Fruit fly (Drosophila melanogaster) whole organism, prepupa: Measurements from ENCODE around the gene Mkrn1.

Experiments
- Blimp-1 ChIP-seq: fragments of 200-800 bp; sonication (Bioruptor generic); optimal IDR thresholded peaks from 3 replicates; lab custom pipeline; 2017; ENCODE audit warnings: missing biosample characterization, missing genetic modification characterization, mild to moderate bottlenecking, moderate library complexity, missing genetic modification reagents
- CG10631 ChIP-seq: fragments of 200-800 bp; sonication (Bioruptor generic); optimal IDR thresholded peaks from 2 replicates; lab custom pipeline; 2016; ENCODE audit warnings: missing biosample characterization, missing genetic modification characterization
- CG11294 ChIP-seq: fragments of 200-800 bp; sonication (Bioruptor generic); IDR thresholded peaks from 2 replicates; pipeline ENCODE4 v1.3.6; 2022; ENCODE audit warnings: missing biosample characterization, missing genetic modification characterization
- CG11902 ChIP-seq: fragments of 200-800 bp; sonication (Bioruptor generic); optimal IDR thresholded peaks from 3 replicates; lab custom pipeline; 2016; ENCODE audit warnings: missing biosample characterization, missing genetic modification characterization
- CG15336 ChIP-seq: fragments of 200-800 bp; sonication (Bioruptor generic); IDR thresholded peaks from 2 replicates; pipeline ENCODE4 v1.3.6; 2022; ENCODE audit warnings: missing biosample characterization, missing genetic modification characterization
- CG1621 ChIP-seq: fragments of 200-800 bp; sonication (Bioruptor generic); optimal IDR thresholded peaks from 3 replicates; lab custom pipeline; 2018; ENCODE audit warnings: missing biosample characterization, mild to moderate bottlenecking, missing genetic modification characterization
- CG3032 ChIP-seq: fragments of 200-800 bp; optimal IDR thresholded peaks from 2 replicates; lab custom pipeline; 2019; ENCODE audit warnings: missing biosample characterization, mild to moderate bottlenecking, missing genetic modification characterization, moderate library complexity
- CG31627 ChIP-seq: fragments of 200-800 bp; sonication (Bioruptor generic); optimal IDR thresholded peaks from 3 replicates; lab custom pipeline; 2016; ENCODE audit warnings: missing biosample characterization, missing genetic modification characterization
- CG34406 ChIP-seq: fragments of 200-800 bp; sonication (Bioruptor generic); optimal IDR thresholded peaks from 3 replicates; lab custom pipeline; 2016; ENCODE audit warnings: missing biosample characterization, missing genetic modification characterization
- CG3919 ChIP-seq: fragments of 200-800 bp; sonication (Bioruptor generic); optimal IDR thresholded peaks from 3 replicates; lab custom pipeline; 2016; ENCODE audit warnings: missing biosample characterization, missing genetic modification characterization
- CG4318 ChIP-seq: fragments of 200-800 bp; sonication (Bioruptor generic); optimal IDR thresholded peaks from 3 replicates; lab custom pipeline; 2017; ENCODE audit warnings: missing biosample characterization, mild to moderate bottlenecking, missing genetic modification characterization
- CG6792 ChIP-seq: fragments of 200-800 bp; sonication (Bioruptor generic); optimal IDR thresholded peaks from 3 replicates; lab custom pipeline; 2016; ENCODE audit warnings: missing biosample characterization, missing genetic modification characterization
- CG6808 ChIP-seq: fragments of 200-800 bp; sonication (Bioruptor generic); optimal IDR thresholded peaks from 3 replicates; lab custom pipeline; 2017; ENCODE audit warnings: missing biosample characterization, missing genetic modification characterization, mild to moderate bottlenecking, moderate library complexity, missing genetic modification reagents
- CG6854 ChIP-seq: fragments of 200-800 bp; sonication (Bioruptor generic); optimal IDR thresholded peaks from 2 replicates; lab custom pipeline; 2017; ENCODE audit warnings: missing biosample characterization, mild to moderate bottlenecking, missing genetic modification characterization
- CG7368 ChIP-seq: fragments of 200-800 bp; sonication (Bioruptor generic); optimal IDR thresholded peaks from 3 replicates; lab custom pipeline; 2016; ENCODE audit warnings: missing biosample characterization, missing genetic modification characterization
- CG8119 ChIP-seq: fragments of 200-800 bp; sonication (Bioruptor generic); IDR thresholded peaks from 3 replicates; pipeline ENCODE4 v1.3.6; 2022; ENCODE audit warnings: missing biosample characterization, missing genetic modification characterization
- CG8632 ChIP-seq: fragments of 200-800 bp; sonication (Bioruptor generic); optimal IDR thresholded peaks from 3 replicates; lab custom pipeline; 2016; ENCODE audit warnings: missing biosample characterization, missing genetic modification characterization
- CG9139 ChIP-seq: fragments of 200-800 bp; sonication (Bioruptor generic); optimal IDR thresholded peaks from 3 replicates; lab custom pipeline; 2017; ENCODE audit warnings: missing biosample characterization, mild to moderate bottlenecking, missing genetic modification characterization
- Eip75B ChIP-seq: fragments of 200-800 bp; sonication (Bioruptor generic); optimal IDR thresholded peaks from 3 replicates; lab custom pipeline; 2016; ENCODE audit warnings: missing biosample characterization, missing genetic modification characterization
- Eip78C ChIP-seq: fragments of 200-800 bp; sonication (Bioruptor generic); peaks from one replicate; lab custom pipeline; 2016; ENCODE audit warnings: missing biosample characterization, missing genetic modification characterization
- Eip93F ChIP-seq: fragments of 200-800 bp; sonication (Bioruptor generic); optimal IDR thresholded peaks from 2 replicates; lab custom pipeline; 2016; ENCODE audit warnings: missing biosample characterization, mild to moderate bottlenecking, missing genetic modification characterization
- Ets21C ChIP-seq: fragments of 200-800 bp; sonication (Bioruptor generic); optimal IDR thresholded peaks from 3 replicates; lab custom pipeline; 2016; ENCODE audit warnings: missing biosample characterization, missing genetic modification characterization
- Ets96B ChIP-seq: fragments of 200-800 bp; optimal IDR thresholded peaks from 2 replicates; lab custom pipeline; 2019; ENCODE audit warnings: missing biosample characterization, mild to moderate bottlenecking, missing genetic modification characterization, moderate library complexity
- Gug ChIP-seq: fragments of 200-800 bp; sonication (Bioruptor generic); IDR thresholded peaks from 2 replicates; pipeline ENCODE4 v1.3.6; 2022; ENCODE audit warnings: missing biosample characterization, missing genetic modification characterization
- Hr38 ChIP-seq: sonication (Bioruptor generic); optimal IDR thresholded peaks from 2 replicates; lab custom pipeline; 2016; ENCODE audit warnings: missing biosample characterization, missing genetic modification characterization
- Hr39 ChIP-seq: fragments of 200-800 bp; sonication (Bioruptor generic); optimal IDR thresholded peaks from 2 replicates; lab custom pipeline; 2016; ENCODE audit warnings: missing biosample characterization, missing genetic modification characterization
- Hr4 ChIP-seq: fragments of 200-800 bp; sonication (Bioruptor generic); optimal IDR thresholded peaks from 3 replicates; lab custom pipeline; 2016; ENCODE audit warnings: missing biosample characterization, missing genetic modification characterization
- Met ChIP-seq: fragments of 200-800 bp; sonication (Bioruptor generic); optimal IDR thresholded peaks from 3 replicates; lab custom pipeline; 2016; ENCODE audit warnings: missing biosample characterization, missing genetic modification characterization
- Smox ChIP-seq: fragments of 200-800 bp; sonication (Bioruptor generic); optimal IDR thresholded peaks from 3 replicates; lab custom pipeline; 2016; ENCODE audit warnings: missing biosample characterization, missing genetic modification characterization
- Sox14 ChIP-seq: fragments of 200-800 bp; sonication (Bioruptor generic); optimal IDR thresholded peaks from 3 replicates; lab custom pipeline; 2016; ENCODE audit warnings: missing biosample characterization, missing genetic modification characterization
- Sox15 ChIP-seq: fragments of 200-800 bp; sonication (Bioruptor generic); optimal IDR thresholded peaks from 3 replicates; lab custom pipeline; 2016; ENCODE audit warnings: missing biosample characterization, missing genetic modification characterization
- achi ChIP-seq: fragments of 200-800 bp; sonication (Bioruptor generic); optimal IDR thresholded peaks from 3 replicates; lab custom pipeline; 2016; ENCODE audit warnings: missing biosample characterization, missing genetic modification characterization
- cyc ChIP-seq: fragments of 200-800 bp; sonication (Bioruptor generic); optimal IDR thresholded peaks from 3 replicates; lab custom pipeline; 2016; ENCODE audit warnings: missing biosample characterization, missing genetic modification characterization
- dac ChIP-seq: fragments of 200-800 bp; sonication (Bioruptor generic); optimal IDR thresholded peaks from 2 replicates; lab custom pipeline; 2017; ENCODE audit warnings: missing biosample characterization, mild to moderate bottlenecking, missing genetic modification characterization
- dsx ChIP-seq: fragments of 200-800 bp; optimal IDR thresholded peaks from 3 replicates; lab custom pipeline; 2019; ENCODE audit warnings: missing biosample characterization, mild to moderate bottlenecking, missing genetic modification characterization, moderate library complexity; ENCODE audit not compliant: poor library complexity, severe bottlenecking
- eg ChIP-seq: fragments of 200-800 bp; sonication (Bioruptor generic); IDR thresholded peaks from 3 replicates; pipeline ENCODE4 v1.3.6; 2022; ENCODE audit warnings: missing biosample characterization, missing genetic modification characterization
- esn ChIP-seq: fragments of 200-800 bp; sonication (Bioruptor generic); optimal IDR thresholded peaks from 2 replicates; lab custom pipeline; 2016; ENCODE audit warnings: missing biosample characterization, mild to moderate bottlenecking, missing genetic modification characterization, moderate library complexity
- fd85E ChIP-seq: fragments of 200-800 bp; sonication (Bioruptor generic); optimal IDR thresholded peaks from 3 replicates; lab custom pipeline; 2016; ENCODE audit warnings: missing biosample characterization, missing genetic modification characterization
- lz ChIP-seq: fragments of 200-800 bp; sonication (Bioruptor generic); optimal IDR thresholded peaks from 3 replicates; lab custom pipeline; 2016; ENCODE audit warnings: missing biosample characterization, missing genetic modification characterization
- net ChIP-seq: fragments of 200-800 bp; sonication (Bioruptor generic); optimal IDR thresholded peaks from 3 replicates; lab custom pipeline; 2016; ENCODE audit warnings: missing biosample characterization, missing genetic modification characterization
- spab ChIP-seq: fragments of 200-800 bp; sonication (Bioruptor generic); optimal IDR thresholded peaks from 2 replicates; lab custom pipeline; 2017; ENCODE audit warnings: missing biosample characterization, mild to moderate bottlenecking, missing genetic modification characterization, missing genetic modification reagents
- svp ChIP-seq: fragments of 200-800 bp; sonication (Bioruptor generic); peaks from one replicate; lab custom pipeline; 2016; ENCODE audit warnings: missing biosample characterization, missing genetic modification characterization
- topi ChIP-seq: fragments of 200-800 bp; sonication (Bioruptor generic); optimal IDR thresholded peaks from 3 replicates; lab custom pipeline; 2016; ENCODE audit warnings: missing biosample characterization, missing genetic modification characterization
- vri ChIP-seq: fragments of 200-800 bp; sonication (Bioruptor generic); optimal IDR thresholded peaks from 3 replicates; lab custom pipeline; 2016; ENCODE audit warnings: missing biosample characterization, mild to moderate bottlenecking, missing genetic modification characterization

The Mkrn1 gene

DNA sequence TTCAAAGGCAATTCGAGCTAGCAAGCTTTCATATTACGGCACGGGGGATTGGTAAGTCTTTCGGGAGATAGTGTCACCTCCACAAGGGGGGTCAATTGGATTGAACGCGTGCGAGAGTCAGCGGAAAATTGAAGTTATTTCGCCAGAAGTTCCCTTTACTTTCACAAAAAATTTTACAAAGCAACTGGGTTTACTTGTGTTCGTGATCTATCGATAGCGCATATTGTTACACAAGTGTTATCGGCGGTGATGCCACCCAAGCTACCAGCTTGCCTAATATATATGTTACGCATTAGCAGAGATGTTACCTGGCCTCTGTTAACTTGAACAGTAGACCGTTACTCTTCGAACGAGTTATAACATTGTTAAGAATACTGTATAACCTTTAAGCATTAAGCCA, 21.2 kb upstream of the Mkrn1 start, which contains the start of gene Wnk:
Gene Wnk, minus strand, starts transcription at position 177 of the 400 bp plus-strand sequence.
- TF ChIP-seq Sox14 (no peak), Smox (GFP tag; lab: Kevin White, UChicago) (no peak), CG11294 (GFP tag; lab: Robert Waterston, UW) (no peak), CG15336 (no peak), CG34406 (GFP tag; lab: Kevin White, UChicago) (no peak), CG8119 (GFP tag; lab: Robert Waterston, UW) (no peak), Eip93F (GFP tag; lab: Kevin White, UChicago) (no peak), CG8632 (no peak), Blimp-1 (GFP tag; lab: Kevin White, UChicago) (no peak), svp (GFP tag; lab: Kevin White, UChicago) (no peak), dsx (GFP tag; lab: Kevin White, UChicago) (no peak), CG6808 (no peak), Met (no peak)

DNA sequence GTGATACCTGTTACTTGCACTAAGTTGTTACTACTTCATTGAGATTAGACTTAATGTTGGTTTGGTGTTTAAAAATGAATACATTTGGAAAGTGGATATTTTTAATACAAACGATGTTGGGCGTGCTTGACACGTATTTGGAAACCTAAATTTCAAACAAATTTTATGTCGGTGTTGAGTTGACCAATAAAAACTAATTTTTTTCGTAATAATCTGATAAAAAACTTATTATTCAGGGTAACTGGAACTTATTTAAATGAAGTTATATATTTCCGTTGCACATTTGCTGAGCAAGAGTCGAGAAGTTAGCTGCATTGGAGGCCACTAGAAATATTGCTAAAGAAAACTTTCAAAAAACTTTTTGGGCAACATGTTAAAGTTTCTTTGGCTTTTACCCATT, 8.5 kb upstream of the Mkrn1 start, which contains the start of gene CG33290:
Gene CG33290, plus strand, starts transcription at position 301 of the 400 bp plus-strand sequence.
- TF ChIP-seq CG11294 (GFP tag; lab: Robert Waterston, UW) (no peak), CG7368 (GFP tag; lab: Kevin White, UChicago) (no peak), Met (no peak), net (no peak), Hr39 (GFP tag; lab: Kevin White, UChicago) (no peak), CG4318 (GFP tag; lab: Kevin White, UChicago) (no peak), lz (no peak), CG34406 (GFP tag; lab: Kevin White, UChicago) (no peak), CG1621 (tag; lab: Kevin White, UChicago) (no peak), Ets96B (tag; lab: Kevin White, UChicago) (no peak), CG3919 (GFP tag; lab: Kevin White, UChicago) (no peak), CG11902 (GFP tag; lab: Kevin White, UChicago) (no peak), Gug (GFP tag; lab: Robert Waterston, UW) (no peak), CG6854 (GFP tag; lab: Kevin White, UChicago) (no peak), CG10631 (no peak), fd85E (no peak), esn (GFP tag; lab: Kevin White, UChicago) (no peak), Smox (GFP tag; lab: Kevin White, UChicago) (no peak)

DNA sequence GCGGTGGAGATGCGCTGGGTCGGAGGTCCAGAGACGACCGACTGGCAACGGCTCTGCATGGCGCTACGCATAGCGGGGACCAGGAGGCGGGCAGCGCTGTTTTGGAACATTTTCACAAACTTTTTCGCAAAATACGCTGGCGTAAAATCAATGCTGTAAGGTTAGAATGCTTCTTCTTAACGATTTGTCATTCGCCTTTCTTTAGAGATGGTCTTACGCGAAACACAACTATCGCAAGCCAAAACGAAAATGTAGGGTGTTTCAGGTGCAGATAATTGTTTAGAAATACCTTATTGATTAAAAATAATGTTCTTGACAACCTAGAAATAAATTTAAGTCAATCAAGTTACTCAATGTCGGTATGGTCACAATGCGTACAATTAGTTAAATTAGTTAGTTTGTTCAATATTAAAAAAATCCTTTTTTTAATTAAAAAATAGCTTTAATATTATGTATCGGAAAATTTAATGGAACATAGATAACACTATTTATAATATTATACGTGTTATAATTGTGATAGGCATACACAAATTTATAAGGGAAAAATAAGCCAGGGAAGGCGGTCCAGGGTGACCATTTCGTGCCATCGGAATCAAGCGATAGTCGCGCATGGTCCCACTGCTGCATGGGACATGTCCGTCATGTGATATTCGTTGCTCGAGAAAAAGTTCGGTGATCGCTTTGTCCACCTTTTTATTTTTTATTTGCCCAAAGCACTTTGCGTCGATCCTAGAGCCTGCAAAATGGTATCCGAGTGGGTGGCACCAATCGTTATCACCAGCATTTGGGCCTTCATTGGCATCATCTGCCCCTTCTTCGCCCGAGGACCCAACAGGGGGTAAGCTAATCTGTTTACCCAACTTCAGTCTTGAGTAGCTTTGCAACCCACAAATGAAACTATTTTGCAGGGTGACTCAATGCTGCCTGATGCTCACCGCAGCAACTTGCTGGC, 6.0 kb upstream of the Mkrn1 start, which contains the start of the genes COX8 and VhaM9.7-b:
Gene COX8, minus strand, starts transcription at position 203 of the 952 bp plus-strand sequence.
Gene VhaM9.7-b, plus strand, starts transcription at position 618 of the 952 bp plus-strand sequence.
- TF ChIP-seq CG7368 (GFP tag; lab: Kevin White, UChicago) = no peak
- TF ChIP-seq CG31627 (GFP tag; lab: Kevin White, UChicago) = peak; percentile 67
- TF ChIP-seq Eip93F (GFP tag; lab: Kevin White, UChicago) = no peak
- no peak for TF ChIP-seq CG1621 (tag; lab: Kevin White, UChicago)
- TF ChIP-seq Blimp-1 (GFP tag; lab: Kevin White, UChicago) = no peak
- TF ChIP-seq spab (GFP tag; lab: Kevin White, UChicago) = no peak
- TF ChIP-seq topi (GFP tag; lab: Kevin White, UChicago) = no peak
- TF ChIP-seq Ets96B (tag; lab: Kevin White, UChicago) = no peak
- TF ChIP-seq Hr39 (GFP tag; lab: Kevin White, UChicago) = no peak
- no peak for TF ChIP-seq CG8119 (GFP tag; lab: Robert Waterston, UW)
- peak; percentile 25 for TF ChIP-seq Sox14
- TF ChIP-seq net = no peak
- TF ChIP-seq Hr4 = peak; percentile 61
- TF ChIP-seq CG11902 (GFP tag; lab: Kevin White, UChicago) = peak; percentile 55
- peak; percentile 60 for TF ChIP-seq cyc (GFP tag; lab: Kevin White, UChicago)
- TF ChIP-seq CG34406 (GFP tag; lab: Kevin White, UChicago) = no peak
- TF ChIP-seq Eip75B (GFP tag; lab: Kevin White, UChicago) = no peak
- TF ChIP-seq lz = peak; percentile 63
- no peak for TF ChIP-seq dac
- peak; percentile 66 for TF ChIP-seq vri
- TF ChIP-seq achi (GFP tag; lab: Kevin White, UChicago) = no peak
- no peak for TF ChIP-seq eg (GFP tag; lab: Robert Waterston, UW)
- no peak for TF ChIP-seq CG15336
- TF ChIP-seq Hr38 (GFP tag; lab: Kevin White, UChicago) = no peak
- TF ChIP-seq Met = no peak
- no peak for TF ChIP-seq CG9139 (GFP tag; lab: Kevin White, UChicago)
- no peak for TF ChIP-seq svp (GFP tag; lab: Kevin White, UChicago)
- TF ChIP-seq CG6792 (GFP tag; lab: Kevin White, UChicago) = no peak
- peak; percentile 39 for TF ChIP-seq Ets21C (GFP tag; lab: Kevin White, UChicago)
- TF ChIP-seq CG3919 (GFP tag; lab: Kevin White, UChicago) = no peak
- peak; percentile 67 for TF ChIP-seq esn (GFP tag; lab: Kevin White, UChicago)
- peak; percentile 54 for TF ChIP-seq Sox15 (GFP tag; lab: Kevin White, UChicago)
- peak; percentile 80 for TF ChIP-seq Eip78C (GFP tag; lab: Kevin White, UChicago)
- TF ChIP-seq CG3032 (tag; lab: Kevin White, UChicago) = peak; percentile 30
